Worm (Caenorhabditis elegans): ENCODE data around the gene W09C2.10.

ce11 chrIV:9622272-9622671, 2.6 kb downstream of the W09C2.10 start, which contains the start of gene W09C2.7:
- TF ChIP-seq aly-2 (tag; optimal IDR thresholded peaks at IDR 0.05) (no peak), ceh-82 (tag; optimal IDR thresholded peaks at IDR 0.05) (no peak), ceh-90 (tag; optimal IDR thresholded peaks at IDR 0.05) (no peak), sox-4 (tag; optimal IDR thresholded peaks at IDR 0.05) (no peak), rnt-1 (tag; optimal IDR thresholded peaks at IDR 0.05) (no peak), ztf-11 (tag; optimal IDR thresholded peaks at IDR 0.05) (no peak), unc-130 (tag; optimal IDR thresholded peaks at IDR 0.05) (no peak), nhr-77 (tag; optimal IDR thresholded peaks at IDR 0.05) (no peak), pqm-1 (tag; optimal IDR thresholded peaks at IDR 0.05) (no peak), lsy-2 (tag; optimal IDR thresholded peaks at IDR 0.05) (no peak), ceh-63 (GFP tag; optimal IDR thresholded peaks at IDR 0.05) (no peak), nhr-76 (tag; optimal IDR thresholded peaks at IDR 0.05) (no peak), C04F5.9 (tag; optimal IDR thresholded peaks at IDR 0.05) (no peak), snpc-4 (tag; optimal IDR thresholded peaks at IDR 0.05) (no peak)

All from whole organism, L1 larva.